Worm (Caenorhabditis elegans): Measurements from ENCODE around the gene F44D12.6.

Gene F44D12.6

DNA sequence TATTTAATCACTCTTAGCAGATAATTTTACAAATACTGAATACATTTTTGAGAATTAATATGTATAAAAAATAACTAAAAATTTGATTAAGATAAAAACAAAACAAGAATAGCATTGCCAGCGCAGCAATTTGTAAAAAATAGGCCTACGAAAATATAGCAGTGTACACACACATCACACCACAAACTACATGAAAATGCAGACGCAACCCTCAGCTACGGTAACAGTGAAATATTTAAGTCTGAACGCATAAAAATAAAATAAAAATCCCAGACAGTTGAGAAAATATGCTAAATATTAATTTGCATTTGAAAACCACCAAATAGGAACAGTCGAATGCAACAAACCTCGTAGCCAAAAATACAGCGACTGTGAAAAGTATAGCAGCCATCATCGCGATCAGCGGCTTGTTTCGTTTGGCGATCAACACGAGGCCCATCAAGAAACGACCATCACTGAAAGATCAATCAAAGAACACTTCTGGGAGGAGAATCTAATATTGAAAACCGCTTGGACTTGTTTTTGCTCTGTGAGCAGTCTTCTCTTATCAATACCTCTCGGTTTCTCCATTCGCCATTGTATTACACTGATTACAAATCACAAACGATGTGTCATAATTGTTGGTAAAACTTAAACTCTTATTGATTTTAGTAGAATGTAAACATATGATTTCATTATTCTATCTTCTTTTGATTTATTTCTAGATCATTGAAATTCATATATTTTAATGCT, 34.5 kb upstream of the F44D12.6 start, which contains the start of gene pyp-1 (continued):
- TF ChIP-seq mxl-3 (GFP tag; optimal IDR thresholded peaks at IDR 0.05) (no peak), gei-8 (GFP tag; optimal IDR thresholded peaks at IDR 0.05) (no peak), D1046.2 (GFP tag; IDR thresholded peaks at IDR 0.05) (no peak), attf-4 (tag; optimal IDR thresholded peaks at IDR 0.05) (no peak), lin-13 (GFP tag; optimal IDR thresholded peaks at IDR 0.05) (no peak), zfp-3 (GFP tag; conservative IDR thresholded peaks at IDR 0.05) (no peak), unc-130 (GFP tag; optimal IDR thresholded peaks at IDR 0.05) (peak; percentile 9), nhr-48 (tag; optimal IDR thresholded peaks at IDR 0.05) (no peak), lin-38 (GFP tag; IDR thresholded peaks at IDR 0.05) (peak; percentile 42), dmd-6 (GFP tag; IDR thresholded peaks at IDR 0.05) (no peak), nhr-10 (tag; optimal IDR thresholded peaks at IDR 0.05) (no peak), zip-11 (GFP tag; IDR thresholded peaks at IDR 0.05) (no peak), ceh-32 (tag; optimal IDR thresholded peaks at IDR 0.05; ENCODE audit: poor library complexity) (no peak), fkh-10 (GFP tag; optimal IDR thresholded peaks at IDR 0.05) (no peak), arid-1 (GFP tag; conservative IDR thresholded peaks at IDR 0.05) (0 out of 2 replicates have a peak, but pooled peaks have one; percentile 4), ama-1 (optimal IDR thresholded peaks at IDR 0.05) (no peak), lsy-2 (tag; optimal IDR thresholded peaks at IDR 0.05) (peak in 1 of 2 experiments; percentile 57), set-16 (GFP tag; IDR thresholded peaks at IDR 0.05) (no peak), nhr-25 (tag; optimal IDR thresholded peaks at IDR 0.05; ENCODE audit: borderline replicate concordance, insufficient read depth) (no peak), lim-7 (GFP tag; IDR thresholded peaks at IDR 0.05) (no peak), ZK337.2 (GFP tag; IDR thresholded peaks at IDR 0.05) (no peak), daf-8 (GFP tag; IDR thresholded peaks at IDR 0.05) (no peak), Y105C5A.15 (GFP tag; IDR thresholded peaks at IDR 0.05) (no peak), php-3 (GFP tag; IDR thresholded peaks at IDR 0.05) (no peak), F37D6.2 (tag; optimal IDR thresholded peaks at IDR 0.05) (no peak)

DNA sequence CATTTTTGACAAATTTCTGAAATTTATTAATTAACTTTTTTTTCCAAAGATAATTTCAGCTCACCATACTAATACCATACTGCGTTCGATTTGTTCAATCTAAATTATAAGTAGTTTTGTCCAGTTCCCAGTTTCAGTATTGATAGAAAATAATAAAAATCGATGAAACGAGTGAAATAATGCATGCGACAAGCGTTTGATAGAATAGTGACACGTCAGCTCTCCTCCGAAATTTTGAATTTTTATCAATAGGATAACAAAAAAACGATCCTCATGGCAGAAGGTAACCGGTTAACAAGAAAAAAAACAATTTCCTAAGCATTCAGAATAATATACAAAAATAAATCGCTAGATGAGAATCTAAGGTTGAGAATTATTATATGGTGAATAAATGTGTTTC, 31.4 kb upstream of the F44D12.6 start, which contains the start of gene C47E12.3:
TSS of gene C47E12.3 (minus strand) at position 101 of the 400 bp plus-strand sequence.
- TF ChIP-seq nhr-76 (tag; optimal IDR thresholded peaks at IDR 0.05) (no peak), snpc-4 (tag; optimal IDR thresholded peaks at IDR 0.05) (no peak), hmg-1.1 (GFP tag; IDR thresholded peaks at IDR 0.05) (no peak), pha-4 (GFP tag; IDR thresholded peaks at IDR 0.05) (no peak), pha-4 (tag; optimal IDR thresholded peaks at IDR 0.05) (no peak), lim-7 (GFP tag; IDR thresholded peaks at IDR 0.05) (no peak)

DNA sequence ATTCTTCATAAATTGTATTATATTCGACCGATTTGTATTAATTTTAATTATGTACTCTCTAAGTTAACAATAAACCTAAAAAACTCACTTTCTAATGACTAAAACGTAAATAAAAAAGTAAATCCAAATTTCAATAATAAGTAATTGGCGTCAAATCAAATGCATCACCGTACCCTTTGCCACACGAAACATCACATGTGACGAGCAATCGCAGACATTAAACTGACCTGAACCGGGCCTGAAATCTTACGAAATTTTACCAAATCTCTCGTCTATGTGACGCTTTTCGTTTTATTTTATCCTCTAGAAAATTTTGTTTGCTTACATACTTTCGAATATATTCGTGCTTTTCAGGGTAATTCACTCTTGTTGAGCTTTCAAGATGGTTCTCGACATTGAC, 29.8 kb upstream of the F44D12.6 start, which contains the start of the genes C47E12.2 and sars-1:
TSS of gene C47E12.2 (minus strand) at position 131 of the 400 bp plus-strand sequence.
TSS of gene sars-1 (plus strand) at position 355 of the 400 bp plus-strand sequence.
- TF ChIP-seq arid-1 (GFP tag; conservative IDR thresholded peaks at IDR 0.05) (no peak), hif-1 (tag; optimal IDR thresholded peaks at IDR 0.05) (no peak), lsy-2 (tag; optimal IDR thresholded peaks at IDR 0.05) (peak in 1 of 2 experiments; percentile 90), ceh-44 (GFP tag; IDR thresholded peaks at IDR 0.05) (no peak), zip-2 (tag; optimal IDR thresholded peaks at IDR 0.05) (peak; percentile 86), duxl-1 (tag; optimal IDR thresholded peaks at IDR 0.05; ENCODE audit: poor library complexity) (no peak), Y105C5A.15 (GFP tag; IDR thresholded peaks at IDR 0.05) (no peak), ama-1 (optimal IDR thresholded peaks at IDR 0.05) (no peak), snpc-1.2 (GFP tag; IDR thresholded peaks at IDR 0.05) (no peak), madf-5 (GFP tag; IDR thresholded peaks at IDR 0.05) (no peak), Y48G9A.11 (GFP tag; IDR thresholded peaks at IDR 0.05) (no peak), mes-2 (tag; optimal IDR thresholded peaks at IDR 0.05; ENCODE audit: poor library complexity, severe bottlenecking) (peak; percentile 44), nhr-237 (tag; optimal IDR thresholded peaks at IDR 0.05) (no peak), dmd-9 (GFP tag; IDR thresholded peaks at IDR 0.05) (no peak), fos-1 (tag; optimal IDR thresholded peaks at IDR 0.05) (no peak)

Data from whole organism, L4 larva.